Worm (Caenorhabditis elegans) whole organism, L4/young adult: ENCODE measurements around the gene fip-4.
A peak's percentile ranks its signal among the peaks of the same experiment; 100 is the strongest.

Experiments used
- W03F9.2 ChIP-seq: fragments of 150-350 bp; optimal IDR thresholded peaks from 2 replicates; lab custom pipeline; 2014; ENCODE audit warnings: missing biosample characterization, missing genetic modification characterization
- dao-5 ChIP-seq: sonication (generic microtip); optimal IDR thresholded peaks from 2 replicates; lab custom pipeline; 2016; ENCODE audit warnings: missing genotype, missing genetic modification characterization, moderate library complexity, missing compliant biosample characterization
- him-1 ChIP-seq: sonication (generic microtip); optimal IDR thresholded peaks from 2 replicates; lab custom pipeline; 2016; ENCODE audit warnings: missing genotype, missing genetic modification reagents, missing genetic modification characterization, missing compliant biosample characterization

Gene fip-4

ce11 chrV:8610633-8611404 lies at the start of gene fip-4:
fip-4 (minus strand) TSS chrV:8611268.
- TF ChIP-seq W03F9.2 (no peak), dao-5 (tag; lab: Kevin White, UChicago) (no peak), him-1 (tag; lab: Kevin White, UChicago) (no peak)

- TF ChIP-seq him-1 (tag; lab: Kevin White, UChicago): no peak
Measured at ce11 chrV:8660475-8660874, 49.4 kb upstream of the fip-4 start.

ce11 chrV:8658577-8659362 lies 47.7 kb upstream of the fip-4 start:
- TF ChIP-seq W03F9.2 (no peak), him-1 (tag; lab: Kevin White, UChicago) (no peak), dao-5 (tag; lab: Kevin White, UChicago) (no peak)

ce11 chrV:8657911-8658310 lies 46.8 kb upstream of the fip-4 start:
- TF ChIP-seq dao-5 (tag; lab: Kevin White, UChicago) (no peak), him-1 (tag; lab: Kevin White, UChicago) (no peak), W03F9.2 (no peak)

- TF ChIP-seq him-1 (tag; lab: Kevin White, UChicago) (no peak), W03F9.2 (no peak)
Measured at ce11 chrV:8654460-8655419, 43.7 kb upstream of the fip-4 start.

ce11 chrV:8653080-8653821 lies 42.2 kb upstream of the fip-4 start:
- TF ChIP-seq him-1 (tag; lab: Kevin White, UChicago) (no peak), W03F9.2 (no peak), dao-5 (tag; lab: Kevin White, UChicago) (no peak)

- TF ChIP-seq him-1 (tag; lab: Kevin White, UChicago) (no peak), dao-5 (tag; lab: Kevin White, UChicago) (no peak)
Measured at ce11 chrV:8652177-8652576, 41.1 kb upstream of the fip-4 start.

ce11 chrV:8651007-8651711 lies 40.1 kb upstream of the fip-4 start:
- TF ChIP-seq him-1 (tag; lab: Kevin White, UChicago) (no peak), dao-5 (tag; lab: Kevin White, UChicago) (no peak), W03F9.2 (peak; percentile 36)

- TF ChIP-seq W03F9.2 (no peak), him-1 (tag; lab: Kevin White, UChicago) (no peak), dao-5 (tag; lab: Kevin White, UChicago) (no peak)
Measured at ce11 chrV:8650365-8650764, 39.3 kb upstream of the fip-4 start.

ce11 chrV:8648251-8648650 lies 37.2 kb upstream of the fip-4 start:
- TF ChIP-seq W03F9.2: no peak

ce11 chrV:8643093-8643492 lies 32.0 kb upstream of the fip-4 start, which contains the start of gene asp-13:
asp-13 (minus strand) TSS chrV:8643193.
- TF ChIP-seq dao-5 (tag; lab: Kevin White, UChicago) (no peak), W03F9.2 (no peak), him-1 (tag; lab: Kevin White, UChicago) (no peak)

- TF ChIP-seq dao-5 (tag; lab: Kevin White, UChicago): no peak
- no peak for TF ChIP-seq W03F9.2
- TF ChIP-seq him-1 (tag; lab: Kevin White, UChicago): no peak
Measured at ce11 chrV:8641266-8641665, 30.2 kb upstream of the fip-4 start, which contains the start of gene F28A12.3. F28A12.3 (minus strand) TSS chrV:8641366.
